Fruit fly (Drosophila melanogaster) S2 (cell line): Measurements from ENCODE around the gene CG13653.

Source experiments
- CG8478 ChIP-seq: fragments of >200 bp; optimal IDR thresholded peaks from 2 replicates; lab custom pipeline; 2018
- CTCF ChIP-seq, 2 experiments: fragments of >200 bp; optimal IDR thresholded peaks; 2 replicates each; lab custom pipeline; 2018

dm6 chr3R:25152342-25152741, 43.0 kb upstream of the CG13653 start:
- TF ChIP-seq CG8478 (no peak), CTCF (optimal IDR thresholded peaks at IDR 0.05; lab: Kevin White, UChicago) (no peak)
